Fruit fly (Drosophila melanogaster): Measurements from ENCODE around the gene wat.

dm6 chr3R:29011144-29011543 lies 9.1 kb downstream of the wat start:
- TF ChIP-seq usp (GFP tag; optimal IDR thresholded peaks at IDR 0.05) (no peak), Rel (GFP tag; optimal IDR thresholded peaks at IDR 0.05) (no peak), Rel (tag; optimal IDR thresholded peaks at IDR 0.05) (no peak), psq (GFP tag; optimal IDR thresholded peaks at IDR 0.05) (no peak), pan (optimal IDR thresholded peaks at IDR 0.05) (no peak), OdsH (GFP tag; optimal IDR thresholded peaks at IDR 0.05) (no peak)

Measured in whole organism, wandering third instar larva.